Fruit fly (Drosophila melanogaster): ENCODE measurements around the gene Cad87A.

Gene Cad87A

dm6 chr3R:11882506-11882953 is 66.4 kb downstream of the Cad87A start, which contains the start of the genes CG6962 and CG31368 (continued):
- TF ChIP-seq inv (GFP tag; IDR thresholded peaks at IDR 0.05; ENCODE audit: partially characterized antibody) (no peak), Vsx1 (GFP tag; optimal IDR thresholded peaks at IDR 0.05) (no peak), CG14050 (GFP tag; IDR thresholded peaks at IDR 0.05) (peak; percentile 59), sisA (GFP tag; IDR thresholded peaks at IDR 0.05) (peak; percentile 85), D (optimal IDR thresholded peaks at IDR 0.05) (no peak), D (GFP tag; optimal IDR thresholded peaks at IDR 0.05) (peak; percentile 58), wek (GFP tag; optimal IDR thresholded peaks at IDR 0.05) (no peak), CG34376 (GFP tag; optimal IDR thresholded peaks at IDR 0.05) (no peak), Asciz (GFP tag; optimal IDR thresholded peaks at IDR 0.05) (peak; percentile 20), CG13894 (tag; optimal IDR thresholded peaks at IDR 0.05) (peak; percentile 72), btn (GFP tag; optimal IDR thresholded peaks at IDR 0.05) (no peak), h (optimal IDR thresholded peaks at IDR 0.05) (no peak), nerfin-1 (tag; optimal IDR thresholded peaks at IDR 0.05) (peak; percentile 80), CG3281 (GFP tag; optimal IDR thresholded peaks at IDR 0.05) (peak; percentile 71), CG8478 (optimal IDR thresholded peaks at IDR 0.05) (no peak), CG4707 (GFP tag; optimal IDR thresholded peaks at IDR 0.05) (no peak), CG9932 (GFP tag; IDR thresholded peaks at IDR 0.05) (peak; percentile 93), CG16815 (GFP tag; optimal IDR thresholded peaks at IDR 0.05) (peak; percentile 81), eyg (GFP tag; optimal IDR thresholded peaks at IDR 0.05) (no peak), CG6272 (GFP tag; IDR thresholded peaks at IDR 0.05) (peak; percentile 86), slbo (GFP tag; IDR thresholded peaks at IDR 0.05) (peak; percentile 93), fu2 (GFP tag; optimal IDR thresholded peaks at IDR 0.05) (peak; percentile 49), sug (tag; optimal IDR thresholded peaks at IDR 0.05) (peak; percentile 86), CG1647 (GFP tag; optimal IDR thresholded peaks at IDR 0.05) (peak; percentile 64), ash1 (GFP tag; optimal IDR thresholded peaks at IDR 0.05) (no peak), z (GFP tag; IDR thresholded peaks at IDR 0.05) (no peak), CkIIα-i1 (GFP tag; IDR thresholded peaks at IDR 0.05) (peak; percentile 14; the same call in 1 of the 2 replicates), Dip2 (GFP tag; IDR thresholded peaks at IDR 0.05) (no peak), CG4404 (GFP tag; IDR thresholded peaks at IDR 0.05) (peak; percentile 80), CG2129 (GFP tag; IDR thresholded peaks at IDR 0.05; ENCODE audit: partially characterized antibody) (no peak), rib (GFP tag; IDR thresholded peaks at IDR 0.05) (peak; percentile 23; the same call in 1 of the 2 replicates), Dek (tag; optimal IDR thresholded peaks at IDR 0.05) (peak; percentile 86), so (GFP tag; IDR thresholded peaks at IDR 0.05) (peak; percentile 71; the same call in 1 of the 3 replicates), pho (GFP tag; optimal IDR thresholded peaks at IDR 0.05) (peak; percentile 63), CG12155 (GFP tag; optimal IDR thresholded peaks at IDR 0.05) (peak; percentile 85), CG1233 (GFP tag; optimal IDR thresholded peaks at IDR 0.05) (peak; percentile 72), HLH54F (GFP tag; optimal IDR thresholded peaks at IDR 0.05) (peak; percentile 81), gcm (GFP tag; optimal IDR thresholded peaks at IDR 0.05) (peak; percentile 73), Hmx (GFP tag; optimal IDR thresholded peaks at IDR 0.05) (peak; percentile 51), shn (GFP tag; optimal IDR thresholded peaks at IDR 0.05) (peak; percentile 30), Kr (GFP tag; optimal IDR thresholded peaks at IDR 0.05) (no peak), Camta (GFP tag; optimal IDR thresholded peaks at IDR 0.05) (peak; percentile 73), CG7987 (GFP tag; optimal IDR thresholded peaks at IDR 0.05) (peak; percentile 55), CG11456 (GFP tag; IDR thresholded peaks at IDR 0.05) (peak; percentile 90), Hey (tag; optimal IDR thresholded peaks at IDR 0.05) (no peak), CG32772 (GFP tag; IDR thresholded peaks at IDR 0.05) (peak; percentile 82), CG11398 (GFP tag; optimal IDR thresholded peaks at IDR 0.05) (no peak), CG31224 (GFP tag; IDR thresholded peaks at IDR 0.05) (peak; percentile 52; the same call in 1 of the 2 replicates), gcm2 (GFP tag; optimal IDR thresholded peaks at IDR 0.05) (peak; percentile 43), ci (GFP tag; IDR thresholded peaks at IDR 0.05) (peak; percentile 74), insv (GFP tag; optimal IDR thresholded peaks at IDR 0.05) (peak in 1 of 2 experiments; percentile 39), CG18476 (GFP tag; optimal IDR thresholded peaks at IDR 0.05) (peak; percentile 76)

Data from whole organism, embryonic.